Worm (Caenorhabditis elegans): ENCODE measurements around the gene ugt-65.

The ugt-65 gene

DNA sequence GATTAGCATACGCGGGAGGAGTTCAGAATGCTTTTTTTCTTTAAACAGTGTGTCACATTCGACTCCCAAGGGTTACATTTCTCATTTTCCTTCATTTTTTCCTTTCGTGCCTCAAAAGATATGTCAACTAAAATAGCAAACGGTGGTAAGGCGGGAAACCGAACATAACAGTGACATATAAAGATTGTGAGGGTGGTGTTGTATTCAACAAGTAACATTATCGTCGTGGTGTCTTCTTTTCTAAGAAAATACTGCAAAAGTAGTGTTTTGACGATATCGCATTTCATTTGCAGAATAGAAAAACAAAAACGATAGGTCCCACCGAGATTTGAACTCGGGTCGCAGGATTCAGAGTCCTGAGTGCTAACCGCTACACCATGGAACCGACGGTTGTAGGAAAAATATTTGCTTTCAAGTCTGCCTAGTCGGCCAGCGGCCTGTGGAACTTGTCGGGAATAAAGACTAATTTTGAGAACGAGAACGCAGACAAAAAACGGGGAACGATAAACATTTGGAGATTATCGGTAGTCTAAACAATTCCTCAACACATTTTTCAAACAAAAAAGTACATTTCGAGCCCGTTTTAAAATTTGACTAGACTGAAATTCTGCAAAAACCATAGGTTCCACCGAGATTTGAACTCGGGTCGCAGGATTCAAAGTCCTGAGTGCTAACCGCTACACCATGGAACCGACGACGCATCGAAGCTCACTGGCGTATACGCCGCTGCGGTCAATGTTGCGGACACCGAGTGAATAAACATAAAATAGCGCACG is 3.7 kb upstream of the ugt-65 start (continued):
- TF ChIP-seq ceh-32 (tag; optimal IDR thresholded peaks at IDR 0.05; ENCODE audit: poor library complexity) (no peak), mdt-29 (GFP tag; IDR thresholded peaks at IDR 0.05) (no peak), madf-9 (GFP tag; conservative IDR thresholded peaks at IDR 0.05) (0 out of 2 replicates have a peak, but pooled peaks have one; percentile 8), Y48G9A.11 (GFP tag; IDR thresholded peaks at IDR 0.05) (peak; percentile 28; the same call in 1 of the 2 replicates), hlh-30 (tag; optimal IDR thresholded peaks at IDR 0.05; ENCODE audit: insufficient read depth) (no peak), mxl-2 (GFP tag; conservative IDR thresholded peaks at IDR 0.05) (no peak)

ce11 chrIV:12417536-12418195 is 2.8 kb upstream of the ugt-65 start, which contains the start of gene F08G5.3:
Gene F08G5.3, minus strand, starts transcription at chrIV:12417586.
- peak; percentile 91 for TF ChIP-seq vab-7 (GFP tag; IDR thresholded peaks at IDR 0.05)
- peak; percentile 76 for TF ChIP-seq ctbp-1 (GFP tag; IDR thresholded peaks at IDR 0.05)
- TF ChIP-seq ztf-11 (tag; optimal IDR thresholded peaks at IDR 0.05), result no peak
- peak; percentile 41 for TF ChIP-seq T20F7.1 (GFP tag; optimal IDR thresholded peaks at IDR 0.05)
- TF ChIP-seq hlh-30 (tag; optimal IDR thresholded peaks at IDR 0.05; ENCODE audit: insufficient read depth), result peak; percentile 59
- TF ChIP-seq zip-11 (GFP tag; IDR thresholded peaks at IDR 0.05), result no peak
- no peak for TF ChIP-seq lin-15B (tag; optimal IDR thresholded peaks at IDR 0.05)
- peak; percentile 69 for TF ChIP-seq nhr-111 (GFP tag; optimal IDR thresholded peaks at IDR 0.05)
- peak in 1 of 2 experiments; percentile 80 for TF ChIP-seq daf-16 (GFP tag; optimal IDR thresholded peaks at IDR 0.05)
- peak; percentile 44 for TF ChIP-seq daf-16 (tag; optimal IDR thresholded peaks at IDR 0.05)
- TF ChIP-seq fos-1 (tag; optimal IDR thresholded peaks at IDR 0.05), result no peak
- TF ChIP-seq skn-1 (tag; optimal IDR thresholded peaks at IDR 0.05), result no peak
- TF ChIP-seq T26A8.4 (GFP tag; IDR thresholded peaks at IDR 0.05), result peak; percentile 67
- no peak for TF ChIP-seq spr-1 (tag; optimal IDR thresholded peaks at IDR 0.05)
- TF ChIP-seq set-16 (GFP tag; IDR thresholded peaks at IDR 0.05), result no peak
- peak; percentile 81 for TF ChIP-seq zfp-3 (GFP tag; conservative IDR thresholded peaks at IDR 0.05)
- peak; percentile 82 for TF ChIP-seq lin-38 (GFP tag; IDR thresholded peaks at IDR 0.05)
- TF ChIP-seq lin-39 (tag; optimal IDR thresholded peaks at IDR 0.05), result no peak
- TF ChIP-seq snpc-1.2 (GFP tag; IDR thresholded peaks at IDR 0.05), result peak; percentile 91
- no peak for TF ChIP-seq aha-1 (tag)
- no peak for TF ChIP-seq zfp-2 (tag; optimal IDR thresholded peaks at IDR 0.05)
- no peak for TF ChIP-seq ama-1 (optimal IDR thresholded peaks at IDR 0.05)
- TF ChIP-seq spr-3 (GFP tag; optimal IDR thresholded peaks at IDR 0.05), result peak; percentile 53
- TF ChIP-seq lir-3 (tag; optimal IDR thresholded peaks at IDR 0.05), result peak; percentile 49
- TF ChIP-seq nhr-48 (tag; optimal IDR thresholded peaks at IDR 0.05), result peak; percentile 23
- TF ChIP-seq ceh-32 (tag; optimal IDR thresholded peaks at IDR 0.05; ENCODE audit: poor library complexity), result no peak
- TF ChIP-seq zip-2 (tag; optimal IDR thresholded peaks at IDR 0.05), result no peak
- peak; percentile 82 for TF ChIP-seq dmd-8 (GFP tag; IDR thresholded peaks at IDR 0.05)
- peak; percentile 95 for TF ChIP-seq lim-7 (GFP tag; IDR thresholded peaks at IDR 0.05)
- TF ChIP-seq Y5F2A.4 (GFP tag; optimal IDR thresholded peaks at IDR 0.05), result peak; percentile 25
- no peak for TF ChIP-seq unc-39 (tag; optimal IDR thresholded peaks at IDR 0.05)
- peak; percentile 68 for TF ChIP-seq ceh-20 (GFP tag; IDR thresholded peaks at IDR 0.05)
- peak; percentile 72; the same call in 1 of the 2 replicates for TF ChIP-seq mdt-29 (GFP tag; IDR thresholded peaks at IDR 0.05)
- peak; percentile 46 for TF ChIP-seq dmd-6 (GFP tag; IDR thresholded peaks at IDR 0.05)
- peak; percentile 78 for TF ChIP-seq ztf-7 (tag; optimal IDR thresholded peaks at IDR 0.05)
- TF ChIP-seq fkh-10 (GFP tag; optimal IDR thresholded peaks at IDR 0.05), result no peak
- 0 out of 2 replicates have a peak, but pooled peaks have one; percentile 53 for TF ChIP-seq Y75B8A.6 (GFP tag; IDR thresholded peaks at IDR 0.05)
- peak; percentile 65 for TF ChIP-seq nhr-102 (tag; optimal IDR thresholded peaks at IDR 0.05)
- TF ChIP-seq hlh-11 (tag; optimal IDR thresholded peaks at IDR 0.05), result peak; percentile 59
- TF ChIP-seq sdz-12 (GFP tag; optimal IDR thresholded peaks at IDR 0.05), result no peak
- TF ChIP-seq nhr-76 (tag; optimal IDR thresholded peaks at IDR 0.05), result no peak
- TF ChIP-seq php-3 (GFP tag; IDR thresholded peaks at IDR 0.05), result peak; percentile 31; the same call in 1 of the 2 replicates
- TF ChIP-seq F44E2.7 (GFP tag; IDR thresholded peaks at IDR 0.05), result no peak
- TF ChIP-seq zag-1 (tag; optimal IDR thresholded peaks at IDR 0.05), result no peak
